Worm (Caenorhabditis elegans): ENCODE results near the gene ZK686.5.

Gene ZK686.5

DNA sequence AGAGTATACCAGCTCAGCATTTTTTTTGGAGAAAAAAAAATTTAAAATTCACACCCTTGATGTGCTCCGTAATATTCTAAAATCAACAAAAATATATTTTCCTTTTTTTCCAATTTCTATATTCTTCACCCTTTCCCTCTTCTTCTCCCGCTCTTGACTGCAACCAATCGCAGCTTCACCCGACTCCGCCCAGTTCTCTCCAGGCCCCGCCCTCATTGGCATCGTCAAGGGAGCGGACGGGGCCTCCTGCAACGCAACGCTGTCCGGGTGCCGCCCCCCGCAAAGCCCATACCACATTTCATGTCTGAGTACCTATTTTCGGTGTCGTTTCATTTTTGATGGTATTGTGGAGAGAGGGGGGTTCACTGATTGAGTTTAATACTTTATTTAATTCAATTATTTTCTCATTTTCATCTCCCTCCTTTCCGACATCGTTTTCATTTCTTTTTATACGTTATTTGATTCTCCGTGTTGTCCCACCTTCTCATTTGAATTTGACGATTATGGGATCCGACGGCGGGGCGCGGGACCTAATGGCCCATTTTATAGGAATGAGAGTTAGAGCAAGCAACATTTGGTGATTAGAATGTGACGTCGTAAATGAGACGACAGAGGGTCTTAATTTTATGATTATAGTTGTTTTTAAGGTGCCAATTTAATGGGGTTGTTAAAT lies 45.0 kb upstream of the ZK686.5 start:
- peak; percentile 65 for TF ChIP-seq lsy-2 (tag; optimal IDR thresholded peaks at IDR 0.05)
- no peak for TF ChIP-seq unc-120 (tag; optimal IDR thresholded peaks at IDR 0.05; ENCODE audit: poor library complexity, severe bottlenecking)
- TF ChIP-seq nhr-28 (tag; optimal IDR thresholded peaks at IDR 0.05): no peak
- TF ChIP-seq nhr-2 (tag; optimal IDR thresholded peaks at IDR 0.05): no peak
- no peak for TF ChIP-seq unc-62 (GFP tag; optimal IDR thresholded peaks at IDR 0.05)
- TF ChIP-seq lin-13 (tag; optimal IDR thresholded peaks at IDR 0.05): no peak

DNA sequence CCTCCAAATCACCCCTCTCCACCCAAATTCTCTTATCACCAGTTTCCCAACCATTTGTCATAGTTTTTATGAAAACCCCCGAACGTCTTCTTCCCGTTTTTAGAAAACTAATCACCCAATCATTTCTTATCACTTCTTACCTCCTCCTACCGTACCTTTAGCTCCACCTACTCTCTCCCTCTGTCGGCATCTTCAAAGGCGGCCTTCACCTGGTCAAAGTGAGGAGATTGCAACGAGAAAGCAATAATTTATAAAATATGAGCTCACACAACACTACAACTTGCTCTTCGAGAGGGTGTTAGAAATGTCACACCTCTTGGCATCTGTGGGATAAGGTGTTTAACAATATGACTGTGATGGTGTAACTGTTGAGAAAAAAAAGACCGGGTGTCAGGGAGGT lies 41.7 kb upstream of the ZK686.5 start:
- TF ChIP-seq nhr-76 (tag; optimal IDR thresholded peaks at IDR 0.05): no peak
- TF ChIP-seq cnd-1 (tag; optimal IDR thresholded peaks at IDR 0.05): no peak
- TF ChIP-seq nhr-237 (tag; optimal IDR thresholded peaks at IDR 0.05): no peak
- no peak for TF ChIP-seq lin-32 (GFP tag; optimal IDR thresholded peaks at IDR 0.05)
- TF ChIP-seq zip-8 (tag; optimal IDR thresholded peaks at IDR 0.05): no peak
- no peak for TF ChIP-seq pha-4 (tag; optimal IDR thresholded peaks at IDR 0.05)
- TF ChIP-seq unc-120 (tag; optimal IDR thresholded peaks at IDR 0.05; ENCODE audit: poor library complexity, severe bottlenecking): no peak
- no peak for TF ChIP-seq bed-3 (GFP tag; optimal IDR thresholded peaks at IDR 0.05)
- TF ChIP-seq sem-2 (GFP tag; optimal IDR thresholded peaks at IDR 0.05): no peak
- no peak for TF ChIP-seq snpc-4 (tag; optimal IDR thresholded peaks at IDR 0.05)

DNA sequence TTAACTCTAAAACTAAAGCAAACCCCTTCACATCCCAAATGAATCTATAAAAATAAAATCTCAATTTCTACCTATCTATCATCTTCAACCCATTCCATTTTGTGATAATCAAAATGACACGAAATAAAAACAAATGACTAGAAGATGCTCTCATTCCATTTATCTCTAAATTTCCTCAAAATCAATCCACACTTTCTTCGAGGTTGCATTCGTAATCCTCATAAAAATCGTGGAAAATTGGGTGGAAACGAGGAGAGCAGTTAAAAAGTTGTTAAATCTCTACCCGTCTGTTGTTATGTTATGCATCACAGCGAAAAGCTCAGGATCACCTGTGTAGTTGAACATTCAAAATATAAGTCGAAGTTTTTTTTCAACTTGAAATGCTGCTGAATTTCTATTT lies 39.6 kb upstream of the ZK686.5 start:
- no peak for TF ChIP-seq hlh-1 (tag; optimal IDR thresholded peaks at IDR 0.05)
- no peak for TF ChIP-seq cnd-1 (tag; optimal IDR thresholded peaks at IDR 0.05)
- no peak for TF ChIP-seq lin-32 (GFP tag; optimal IDR thresholded peaks at IDR 0.05)
- TF ChIP-seq ceh-83 (GFP tag; optimal IDR thresholded peaks at IDR 0.05): no peak
- no peak for TF ChIP-seq M03D4.4 (tag; optimal IDR thresholded peaks at IDR 0.05)
- TF ChIP-seq lin-13 (tag; optimal IDR thresholded peaks at IDR 0.05): no peak
- TF ChIP-seq unc-62 (GFP tag; optimal IDR thresholded peaks at IDR 0.05): no peak
- TF ChIP-seq blmp-1 (tag; optimal IDR thresholded peaks at IDR 0.05): no peak
- no peak for TF ChIP-seq nhr-2 (tag; optimal IDR thresholded peaks at IDR 0.05)
- no peak for TF ChIP-seq flh-1 (GFP tag; optimal IDR thresholded peaks at IDR 0.05)
- no peak for TF ChIP-seq mls-2 (tag; optimal IDR thresholded peaks at IDR 0.05)

DNA sequence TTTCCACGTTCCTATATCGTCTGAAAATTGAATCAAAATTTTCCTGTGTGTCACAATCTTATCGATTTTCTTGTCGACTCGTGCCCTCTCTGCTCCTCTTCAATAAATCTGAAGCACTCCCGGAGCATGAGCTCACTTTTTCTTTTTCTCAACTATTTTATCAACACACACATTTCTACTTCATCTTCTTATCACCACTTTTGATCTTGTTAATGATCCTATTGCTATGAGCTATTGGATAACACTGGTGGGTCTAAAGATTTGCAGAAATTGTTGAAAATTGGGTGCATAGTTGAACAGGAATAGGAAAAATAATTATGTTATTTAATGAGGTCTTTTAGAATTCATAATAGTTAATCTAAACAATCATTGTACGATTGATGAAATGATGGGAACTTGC lies 37.9 kb upstream of the ZK686.5 start:
- TF ChIP-seq ztf-11 (tag; optimal IDR thresholded peaks at IDR 0.05): no peak
- no peak for TF ChIP-seq nhr-76 (tag; optimal IDR thresholded peaks at IDR 0.05)
- TF ChIP-seq elt-1 (tag; optimal IDR thresholded peaks at IDR 0.05; ENCODE audit: borderline replicate concordance, insufficient read depth): no peak
- no peak for TF ChIP-seq nhr-237 (tag; optimal IDR thresholded peaks at IDR 0.05)
- TF ChIP-seq blmp-1 (tag; optimal IDR thresholded peaks at IDR 0.05): no peak
- no peak for TF ChIP-seq lin-13 (tag; optimal IDR thresholded peaks at IDR 0.05)
- no peak for TF ChIP-seq unc-120 (tag; optimal IDR thresholded peaks at IDR 0.05; ENCODE audit: poor library complexity, severe bottlenecking)
- no peak for TF ChIP-seq tbx-8 (GFP tag; optimal IDR thresholded peaks at IDR 0.05)
- TF ChIP-seq cnd-1 (tag; optimal IDR thresholded peaks at IDR 0.05): no peak
- TF ChIP-seq M03D4.4 (tag; optimal IDR thresholded peaks at IDR 0.05): no peak

DNA sequence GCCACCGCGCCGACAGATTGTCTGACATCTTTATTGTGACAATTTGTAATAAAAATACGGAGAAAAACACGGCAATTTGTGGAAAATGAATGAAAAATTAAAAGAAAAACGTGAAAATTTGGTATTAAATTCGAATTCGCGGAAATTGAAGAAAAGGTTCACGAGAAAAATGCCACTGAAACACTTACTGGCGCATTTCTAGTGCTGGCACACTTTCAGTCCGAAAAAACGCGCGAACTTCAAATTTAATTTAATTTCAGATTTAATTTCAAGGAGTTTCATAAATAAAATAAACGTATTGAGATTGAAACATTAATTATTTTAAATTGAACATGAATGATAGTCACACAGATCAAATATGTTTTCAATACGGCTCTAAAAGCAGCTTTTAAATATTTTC lies 28.0 kb upstream of the ZK686.5 start, which contains the start of gene cyk-7:
Gene cyk-7 (minus strand): TSS at position 99 of the 400 bp plus-strand sequence.
- TF ChIP-seq lin-32 (GFP tag; optimal IDR thresholded peaks at IDR 0.05) (no peak), sem-2 (GFP tag; optimal IDR thresholded peaks at IDR 0.05) (no peak), mab-5 (tag; optimal IDR thresholded peaks at IDR 0.05) (no peak), unc-39 (tag; optimal IDR thresholded peaks at IDR 0.05) (no peak), M03D4.4 (tag; optimal IDR thresholded peaks at IDR 0.05) (no peak), hlh-1 (tag; optimal IDR thresholded peaks at IDR 0.05) (no peak), blmp-1 (tag; optimal IDR thresholded peaks at IDR 0.05) (no peak), lsy-2 (tag; optimal IDR thresholded peaks at IDR 0.05) (no peak), nhr-237 (tag; optimal IDR thresholded peaks at IDR 0.05) (no peak), ztf-11 (tag; optimal IDR thresholded peaks at IDR 0.05) (no peak), bed-3 (GFP tag; optimal IDR thresholded peaks at IDR 0.05) (no peak), elt-1 (tag; optimal IDR thresholded peaks at IDR 0.05; ENCODE audit: borderline replicate concordance, insufficient read depth) (no peak), zip-8 (tag; optimal IDR thresholded peaks at IDR 0.05) (no peak), nhr-76 (tag; optimal IDR thresholded peaks at IDR 0.05) (no peak), unc-120 (tag; optimal IDR thresholded peaks at IDR 0.05; ENCODE audit: poor library complexity, severe bottlenecking) (no peak), pha-4 (tag; optimal IDR thresholded peaks at IDR 0.05) (no peak), tbx-8 (GFP tag; optimal IDR thresholded peaks at IDR 0.05) (no peak), nhr-28 (tag; optimal IDR thresholded peaks at IDR 0.05) (no peak), unc-62 (GFP tag; optimal IDR thresholded peaks at IDR 0.05) (no peak), nhr-2 (tag; optimal IDR thresholded peaks at IDR 0.05) (no peak)

DNA sequence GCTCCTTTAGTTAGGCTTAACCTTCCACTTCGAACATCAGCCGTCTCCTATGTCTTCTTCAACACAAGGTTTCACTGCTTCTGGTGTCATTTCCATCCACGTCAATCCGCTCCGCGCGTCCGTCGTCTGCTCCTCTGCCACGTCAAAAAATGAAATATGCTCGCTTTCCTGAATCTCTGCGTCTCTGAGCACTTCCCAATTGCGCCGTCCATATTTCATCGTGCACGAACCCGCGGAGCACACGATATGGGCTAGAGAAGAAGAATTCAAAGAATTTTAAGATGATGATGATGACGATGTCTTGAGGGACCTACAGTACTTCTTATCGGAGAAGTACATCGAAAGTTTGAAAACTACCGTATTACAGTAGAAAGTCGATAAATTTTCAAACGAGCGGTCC lies 25.7 kb upstream of the ZK686.5 start:
- TF ChIP-seq unc-62 (GFP tag; optimal IDR thresholded peaks at IDR 0.05) (no peak), drap-1 (GFP tag; optimal IDR thresholded peaks at IDR 0.05) (no peak), mep-1 (tag; optimal IDR thresholded peaks at IDR 0.05) (no peak), zip-8 (tag; optimal IDR thresholded peaks at IDR 0.05) (no peak), bed-3 (GFP tag; optimal IDR thresholded peaks at IDR 0.05) (no peak), nhr-28 (tag; optimal IDR thresholded peaks at IDR 0.05) (no peak), ceh-83 (GFP tag; optimal IDR thresholded peaks at IDR 0.05) (no peak), elt-1 (tag; optimal IDR thresholded peaks at IDR 0.05; ENCODE audit: borderline replicate concordance, insufficient read depth) (no peak), mab-5 (tag; optimal IDR thresholded peaks at IDR 0.05) (no peak)

Measured in whole organism, mixed stage, embryonic.